Worm (Caenorhabditis elegans) whole organism, L3 larva: ENCODE results near the gene C03F11.2.

Source experiments
- ama-1 ChIP-seq: fragments of 150-350 bp; optimal IDR thresholded peaks from 2 replicates; lab custom pipeline; 2018
- ceh-82 ChIP-seq: fragments of 150-350 bp; optimal IDR thresholded peaks from 2 replicates; lab custom pipeline; 2014; ENCODE audit warnings: missing biosample characterization, missing genetic modification characterization
- elt-3 ChIP-seq, 3 experiments: fragments of 150-350 bp in 1 of 3; sonication (generic microtip) in 2 of 3; optimal IDR thresholded peaks; 2 replicates in 2 of 3; 4 replicates in 1 of 3; lab custom pipeline; 2014 to 2017; ENCODE audit warnings: missing biosample characterization in 3 of 3, missing genetic modification characterization in 3 of 3
- fkh-10 ChIP-seq: sonication (generic microtip); optimal IDR thresholded peaks from 2 replicates; lab custom pipeline; 2017; ENCODE audit warnings: missing biosample characterization, missing genetic modification reagents, missing genetic modification characterization
- lin-15B ChIP-seq: fragments of 150-350 bp; optimal IDR thresholded peaks from 2 replicates; lab custom pipeline; 2014; ENCODE audit warnings: missing biosample characterization, missing genetic modification characterization
- lin-39 ChIP-seq: fragments of 150-350 bp; optimal IDR thresholded peaks from 2 replicates; lab custom pipeline; 2018; ENCODE audit warnings: missing biosample characterization, missing genetic modification reagents, missing genetic modification characterization
- mdl-1 ChIP-seq: fragments of 150-350 bp; optimal IDR thresholded peaks from 2 replicates; lab custom pipeline; 2014; ENCODE audit warnings: missing biosample characterization, missing genetic modification characterization
- nfya-1 ChIP-seq: sonication (generic microtip); optimal IDR thresholded peaks from 2 replicates; lab custom pipeline; 2017; ENCODE audit warnings: missing genetic modification characterization, mild to moderate bottlenecking, missing compliant biosample characterization, antibody characterized with exemption, moderate library complexity; ENCODE audit not compliant: insufficient read depth
- nhr-12 ChIP-seq: fragments of 150-350 bp; optimal IDR thresholded peaks from 2 replicates; lab custom pipeline; 2014; ENCODE audit warnings: missing biosample characterization, missing genetic modification characterization
- nhr-25 ChIP-seq: sonication (generic microtip); optimal IDR thresholded peaks from 2 replicates; lab custom pipeline; 2017; ENCODE audit warnings: missing biosample characterization, missing genetic modification characterization
- nhr-76 ChIP-seq: fragments of 150-350 bp; sonication (generic microtip); optimal IDR thresholded peaks from 5 replicates; lab custom pipeline; 2014; ENCODE audit warnings: missing biosample characterization, missing genetic modification characterization
- pqm-1 ChIP-seq: fragments of 150-350 bp; optimal IDR thresholded peaks from 2 replicates; lab custom pipeline; 2017; ENCODE audit warnings: missing biosample characterization, missing genetic modification characterization, inconsistent platforms
- unc-39 ChIP-seq: sonication (generic microtip); optimal IDR thresholded peaks from 4 replicates; lab custom pipeline; 2017; ENCODE audit warnings: missing biosample characterization, missing genetic modification characterization
- unc-62 ChIP-seq: fragments of 150-350 bp; sonication (generic microtip); optimal IDR thresholded peaks from 4 replicates; lab custom pipeline; 2014; ENCODE audit warnings: missing biosample characterization, missing genetic modification reagents, missing genetic modification characterization

DNA sequence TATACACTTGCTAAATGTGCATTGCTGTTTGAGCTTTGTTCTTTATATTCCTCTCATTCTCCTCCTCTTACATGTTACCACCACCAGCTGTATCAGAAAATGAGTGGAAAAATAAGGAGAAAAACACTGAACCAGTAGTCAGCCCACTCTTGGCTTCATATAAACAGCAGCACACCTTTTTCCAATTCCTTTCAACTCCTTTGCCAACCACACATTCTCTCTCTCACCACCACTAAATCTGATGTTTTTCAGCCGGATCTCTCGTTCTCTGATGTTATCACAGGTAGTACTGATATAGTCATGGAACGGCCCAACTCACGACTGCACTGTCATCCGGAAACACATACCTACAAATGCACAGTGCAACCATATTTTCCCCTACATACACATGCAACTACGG lies 10.6 kb downstream of the C03F11.2 start, which contains the start of gene kcnl-3:
- TF ChIP-seq fkh-10 (no peak), nhr-76 (tag; lab: Kevin White, UChicago) (no peak), elt-3 (tag; optimal IDR thresholded peaks at IDR 0.05; lab: Kevin White, UChicago) (no peak), unc-62 (GFP tag; lab: Kevin White, UChicago) (no peak), pqm-1 (no peak), nhr-25 (tag; lab: Kevin White, UChicago) (no peak), mdl-1 (tag; lab: Kevin White, UChicago) (no peak), unc-39 (tag; lab: Kevin White, UChicago) (no peak), nhr-12 (no peak), ceh-82 (tag; lab: Kevin White, UChicago) (no peak), ama-1 (lab: Kevin White, UChicago) (no peak), nfya-1 (tag; lab: Kevin White, UChicago) (no peak), lin-15B (tag; lab: Kevin White, UChicago) (no peak), lin-39 (tag; lab: Kevin White, UChicago) (no peak)
